Worm (Caenorhabditis elegans): Measurements from ENCODE around the gene Y43F8A.1.

DNA sequence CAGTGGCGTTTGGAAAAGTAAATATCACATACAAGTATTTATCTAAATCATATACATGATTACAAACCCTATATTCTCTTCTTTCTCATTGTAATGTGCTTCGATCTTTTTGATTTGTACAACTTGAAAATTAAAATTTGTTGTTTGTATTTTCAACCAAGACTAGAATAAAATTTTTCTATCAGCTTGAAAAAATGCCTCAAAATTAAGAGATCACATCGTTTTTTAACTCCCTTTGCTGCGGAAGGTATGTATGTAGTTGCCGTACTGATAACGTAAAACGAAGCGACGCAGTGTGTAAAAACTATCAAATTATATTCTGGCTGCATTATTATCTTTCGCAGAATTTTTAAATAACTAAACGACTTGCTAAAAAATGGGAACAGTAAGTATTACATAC, 47.5 kb downstream of the Y43F8A.1 start, which contains the start of gene C25F9.15:
- TF ChIP-seq him-1 (tag; optimal IDR thresholded peaks at IDR 0.05) = no peak
- no peak for TF ChIP-seq W03F9.2 (tag; optimal IDR thresholded peaks at IDR 0.05)

All from whole organism, L4/young adult.